Worm (Caenorhabditis elegans) whole organism, young adult: ENCODE measurements around the gene Y48G9A.7.

Experiments used
- Y53F4B.3 ChIP-seq: fragments of 200-800 bp; sonication (Bioruptor generic); IDR thresholded peaks from 2 replicates; pipeline ENCODE4 v1.3.6; 2022; ENCODE audit warnings: missing genetic modification reagents, missing genetic modification characterization, missing compliant biosample characterization
- aptf-3 ChIP-seq: fragments of 200-800 bp; sonication (Bioruptor generic); IDR thresholded peaks from 2 replicates; pipeline ENCODE4 v1.3.6; 2022; ENCODE audit warnings: missing genetic modification characterization, missing compliant biosample characterization
- attf-3 ChIP-seq: fragments of 200-800 bp; sonication (Bioruptor generic); conservative IDR thresholded peaks from 2 replicates; pipeline ENCODE4 v1.3.6; 2022; ENCODE audit warnings: missing genetic modification reagents, missing genetic modification characterization, missing compliant biosample characterization
- cebp-2 ChIP-seq: fragments of 200-800 bp; sonication (Bioruptor generic); IDR thresholded peaks from 2 replicates; pipeline ENCODE4 v1.3.6; 2022; ENCODE audit warnings: missing genetic modification characterization, missing compliant biosample characterization
- dox-1 ChIP-seq: fragments of 200-800 bp; sonication (Bioruptor generic); IDR thresholded peaks from 2 replicates; pipeline ENCODE4 v1.3.6; 2022; ENCODE audit warnings: missing genetic modification reagents, missing genetic modification characterization, missing compliant biosample characterization
- dpl-1 ChIP-seq: fragments of 150-350 bp; optimal IDR thresholded peaks from 2 replicates; lab custom pipeline; 2014; ENCODE audit warnings: missing biosample characterization, missing genetic modification reagents, missing genetic modification characterization
- repo-1 ChIP-seq: sonication (generic microtip); optimal IDR thresholded peaks from 2 replicates; lab custom pipeline; 2017; ENCODE audit warnings: mild to moderate bottlenecking, missing genetic modification characterization, missing compliant biosample characterization
- snpc-4 ChIP-seq, 5 experiments: fragments of 150-350 bp in 1 of 5; sonication (generic microtip) in 4 of 5; optimal IDR thresholded peaks; 2 replicates each; lab custom pipeline; 2014 to 2018; ENCODE audit warnings: missing genetic modification characterization in 5 of 5, missing biosample characterization in 3 of 5, antibody characterized with exemption in 2 of 5, mild to moderate bottlenecking in 2 of 5, missing compliant biosample characterization in 2 of 5, missing genotype in 2 of 5, moderate library complexity in 2 of 5, missing genetic modification reagents in 1 of 5
- zfh-2 ChIP-seq: fragments of 200-800 bp; sonication (Bioruptor generic); conservative IDR thresholded peaks from 2 replicates; pipeline ENCODE4 v1.3.6; 2022; ENCODE audit warnings: missing genetic modification reagents, missing genetic modification characterization, missing compliant biosample characterization

- TF ChIP-seq attf-3 (GFP tag; lab: Robert Waterston, UW) (no peak), zfh-2 (GFP tag; lab: Robert Waterston, UW) (no peak), repo-1 (tag; lab: Kevin White, UChicago) (no peak), dpl-1 (no peak), snpc-4 (GFP tag; optimal IDR thresholded peaks at IDR 0.05; lab: Kevin White, UChicago) (no peak), snpc-4 (tag; optimal IDR thresholded peaks at IDR 0.05; lab: Kevin White, UChicago) (no peak), cebp-2 (GFP tag; lab: Robert Waterston, UW) (no peak), dox-1 (GFP tag; lab: Robert Waterston, UW) (no peak), aptf-3 (no peak), Y53F4B.3 (GFP tag; lab: Robert Waterston, UW) (no peak)
Observed at ce11 chrIII:2091367-2091766, 19.0 kb upstream of the Y48G9A.7 start.
